Fruit fly (Drosophila melanogaster) whole organism, embryonic: ENCODE data around the gene Kah.
A peak's percentile ranks its signal among the peaks of the same experiment; 100 is the strongest.

Experiments used
- B-H1 ChIP-seq: fragments of 200-800 bp; sonication (Bioruptor generic); IDR thresholded peaks from 3 replicates; pipeline ENCODE4 v1.3.6; 2022; ENCODE audit warnings: missing biosample characterization, missing genetic modification characterization
- Bgb ChIP-seq: fragments of 200-800 bp; sonication (Bioruptor generic); IDR thresholded peaks from 2 replicates; pipeline ENCODE4 v1.3.6; 2022; ENCODE audit warnings: missing biosample characterization, missing genetic modification characterization; ENCODE audit not compliant: partially characterized antibody
- CG1024 ChIP-seq: fragments of 200-800 bp; sonication (Bioruptor generic); IDR thresholded peaks from 2 replicates; pipeline ENCODE4 v1.3.6; 2022; ENCODE audit warnings: missing biosample characterization, missing genetic modification characterization
- CG11723 ChIP-seq: fragments of 200-800 bp; sonication (Bioruptor generic); optimal IDR thresholded peaks from 2 replicates; lab custom pipeline; 2017; ENCODE audit warnings: missing biosample characterization, mild to moderate bottlenecking, missing genetic modification characterization
- CG13296 ChIP-seq: fragments of 200-800 bp; sonication (Bioruptor generic); optimal IDR thresholded peaks from 3 replicates; lab custom pipeline; 2018; ENCODE audit warnings: missing biosample characterization, mild to moderate bottlenecking, missing genetic modification characterization
- CG14860 ChIP-seq: fragments of 200-800 bp; sonication (Bioruptor generic); IDR thresholded peaks from 3 replicates; pipeline ENCODE4 v1.3.6; 2022; ENCODE audit warnings: missing biosample characterization, missing genetic modification characterization; ENCODE audit not compliant: partially characterized antibody
- CG17359 ChIP-seq: fragments of 200-800 bp; sonication (Bioruptor generic); optimal IDR thresholded peaks from 3 replicates; lab custom pipeline; 2018; ENCODE audit warnings: missing biosample characterization, mild to moderate bottlenecking, missing genetic modification characterization, moderate library complexity
- CG17361 ChIP-seq: fragments of 200-800 bp; sonication (Bioruptor generic); IDR thresholded peaks from 3 replicates; pipeline ENCODE4 v1.3.6; 2022; ENCODE audit warnings: missing biosample characterization, missing genetic modification characterization
- CG2116 ChIP-seq: fragments of 200-800 bp; sonication (Bioruptor generic); optimal IDR thresholded peaks from 3 replicates; lab custom pipeline; 2018; ENCODE audit warnings: missing biosample characterization, mild to moderate bottlenecking, missing genetic modification characterization
- CG31224 ChIP-seq: fragments of 200-800 bp; sonication (Bioruptor generic); IDR thresholded peaks from 2 replicates; pipeline ENCODE4 v1.3.6; 2022; ENCODE audit warnings: missing biosample characterization, missing genetic modification characterization
- CG42726 ChIP-seq: fragments of 200-800 bp; sonication (Bioruptor generic); IDR thresholded peaks from 2 replicates; pipeline ENCODE4 v1.3.6; 2022; ENCODE audit warnings: missing biosample characterization, missing genetic modification characterization; ENCODE audit not compliant: partially characterized antibody
- CG4617 ChIP-seq: fragments of 200-800 bp; sonication (Bioruptor generic); optimal IDR thresholded peaks from 3 replicates; lab custom pipeline; 2016; ENCODE audit warnings: missing biosample characterization, missing genetic modification characterization, borderline replicate concordance
- CG6791 ChIP-seq: fragments of 200-800 bp; sonication (Bioruptor generic); IDR thresholded peaks from 3 replicates; pipeline ENCODE4 v1.3.6; 2022; ENCODE audit warnings: missing biosample characterization, missing genetic modification characterization; ENCODE audit not compliant: partially characterized antibody
- CG6813 ChIP-seq: fragments of 200-800 bp; sonication (Bioruptor generic); optimal IDR thresholded peaks from 2 replicates; lab custom pipeline; 2017; ENCODE audit warnings: missing biosample characterization, missing genetic modification characterization, mild to moderate bottlenecking, moderate library complexity, missing genetic modification reagents
- CG8388 ChIP-seq: fragments of 200-800 bp; sonication (Bioruptor generic); optimal IDR thresholded peaks from 2 replicates; lab custom pipeline; 2019; ENCODE audit warnings: missing biosample characterization, mild to moderate bottlenecking, missing genetic modification characterization, moderate library complexity
- CG8478 ChIP-seq: fragments of >200 bp; optimal IDR thresholded peaks from 2 replicates; lab custom pipeline; 2018
- CG9932 ChIP-seq: fragments of 200-800 bp; sonication (Bioruptor generic); IDR thresholded peaks from 2 replicates; pipeline ENCODE4 v1.3.6; 2022; ENCODE audit warnings: missing biosample characterization, missing genetic modification characterization
- D ChIP-seq, 2 experiments: fragments of 200-800 bp in 1 of 2; fragments of >200 bp in 1 of 2; sonication (Bioruptor generic) in 1 of 2; optimal IDR thresholded peaks; 2 replicates in 1 of 2; 3 replicates in 1 of 2; lab custom pipeline; 2017; ENCODE audit warnings: mild to moderate bottlenecking in 1 of 2, missing biosample characterization in 1 of 2, missing genetic modification characterization in 1 of 2, missing genetic modification reagents in 1 of 2
- Dbx ChIP-seq: fragments of 200-800 bp; sonication (Bioruptor generic); IDR thresholded peaks from 3 replicates; pipeline ENCODE4 v1.3.6; 2022; ENCODE audit warnings: missing biosample characterization, missing genetic modification characterization
- Dp ChIP-seq: fragments of 200-800 bp; sonication (Bioruptor generic); optimal IDR thresholded peaks from 2 replicates; lab custom pipeline; 2018; ENCODE audit warnings: missing biosample characterization, mild to moderate bottlenecking, missing genetic modification characterization, moderate library complexity
- HLH54F ChIP-seq: fragments of 200-800 bp; sonication (Bioruptor generic); optimal IDR thresholded peaks from 3 replicates; lab custom pipeline; 2016; ENCODE audit warnings: missing biosample characterization, missing genetic modification characterization
- Hey ChIP-seq: fragments of 200-800 bp; sonication (Bioruptor generic); optimal IDR thresholded peaks from 3 replicates; lab custom pipeline; 2018; ENCODE audit warnings: missing biosample characterization, mild to moderate bottlenecking, missing genetic modification characterization
- Hr39 ChIP-seq: fragments of >200 bp; optimal IDR thresholded peaks from 2 replicates; lab custom pipeline; 2017
- Hsf ChIP-seq: fragments of 200-800 bp; sonication (Bioruptor generic); optimal IDR thresholded peaks from 3 replicates; lab custom pipeline; 2016; ENCODE audit warnings: missing biosample characterization, missing genetic modification characterization
- MESR4 ChIP-seq: fragments of 200-800 bp; sonication (Bioruptor generic); optimal IDR thresholded peaks from 2 replicates; lab custom pipeline; 2018; ENCODE audit warnings: missing biosample characterization, mild to moderate bottlenecking, missing genetic modification characterization, moderate library complexity
- Oaz ChIP-seq: fragments of 200-800 bp; sonication (Bioruptor generic); IDR thresholded peaks from 2 replicates; pipeline ENCODE4 v1.3.6; 2022; ENCODE audit warnings: missing biosample characterization, missing genetic modification characterization
- Opbp ChIP-seq: fragments of 200-800 bp; sonication (Bioruptor generic); IDR thresholded peaks from 3 replicates; pipeline ENCODE4 v1.3.6; 2022; ENCODE audit warnings: missing biosample characterization, missing genetic modification characterization; ENCODE audit not compliant: partially characterized antibody
- Six4 ChIP-seq: fragments of 200-800 bp; sonication (Bioruptor generic); optimal IDR thresholded peaks from 2 replicates; lab custom pipeline; 2016; ENCODE audit warnings: missing biosample characterization, missing genetic modification characterization
- Sry-δ ChIP-seq: fragments of 200-800 bp; sonication (Bioruptor generic); optimal IDR thresholded peaks from 2 replicates; lab custom pipeline; 2016; ENCODE audit warnings: missing biosample characterization, missing genetic modification characterization
- abd-A ChIP-seq: fragments of 200-800 bp; sonication (Bioruptor generic); optimal IDR thresholded peaks from 3 replicates; lab custom pipeline; 2019; ENCODE audit warnings: missing biosample characterization, mild to moderate bottlenecking, missing genetic modification characterization, moderate library complexity
- ac ChIP-seq: fragments of 200-800 bp; sonication (Bioruptor generic); optimal IDR thresholded peaks from 3 replicates; lab custom pipeline; 2017; ENCODE audit warnings: missing biosample characterization, mild to moderate bottlenecking, missing genetic modification characterization
- aop ChIP-seq: fragments of 200-800 bp; sonication (Bioruptor generic); IDR thresholded peaks from 2 replicates; pipeline ENCODE4 v1.3.6; 2022; ENCODE audit warnings: missing biosample characterization, missing genetic modification characterization
- bab2 ChIP-seq: fragments of 200-800 bp; sonication (Bioruptor generic); optimal IDR thresholded peaks from 2 replicates; lab custom pipeline; 2016; ENCODE audit warnings: missing biosample characterization, missing genetic modification characterization
- br ChIP-seq: fragments of >200 bp; optimal IDR thresholded peaks from 2 replicates; lab custom pipeline; 2017
- chinmo ChIP-seq: fragments of 200-800 bp; sonication (Bioruptor generic); IDR thresholded peaks from 4 replicates; pipeline ENCODE4 v1.3.6; 2022; ENCODE audit warnings: missing biosample characterization, missing genetic modification characterization; ENCODE audit not compliant: partially characterized antibody
- da ChIP-seq: fragments of 200-800 bp; sonication (Bioruptor generic); optimal IDR thresholded peaks from 2 replicates; lab custom pipeline; 2016; ENCODE audit warnings: missing biosample characterization, missing genetic modification characterization
- hbn ChIP-seq: fragments of 200-800 bp; sonication (Bioruptor generic); IDR thresholded peaks from 2 replicates; pipeline ENCODE4 v1.3.6; 2022; ENCODE audit warnings: missing biosample characterization, missing genetic modification characterization; ENCODE audit not compliant: partially characterized antibody
- insv ChIP-seq, 2 experiments: fragments of 200-800 bp; sonication (Bioruptor generic); optimal IDR thresholded peaks; 3 replicates each; lab custom pipeline; 2016 to 2018; ENCODE audit warnings: missing biosample characterization in 2 of 2, missing genetic modification characterization in 2 of 2
- klu ChIP-seq: fragments of 200-800 bp; sonication (Bioruptor generic); IDR thresholded peaks from 2 replicates; pipeline ENCODE4 v1.3.6; 2022; ENCODE audit warnings: missing biosample characterization, missing genetic modification characterization
- kni ChIP-seq: fragments of 200-800 bp; sonication (Bioruptor generic); optimal IDR thresholded peaks from 3 replicates; lab custom pipeline; 2017; ENCODE audit warnings: mild to moderate bottlenecking, missing biosample characterization, missing genetic modification reagents, missing genetic modification characterization
- luna ChIP-seq: fragments of 200-800 bp; sonication (Bioruptor generic); optimal IDR thresholded peaks from 2 replicates; lab custom pipeline; 2016; ENCODE audit warnings: missing biosample characterization, missing genetic modification characterization
- org-1 ChIP-seq: fragments of 200-800 bp; sonication (Bioruptor generic); optimal IDR thresholded peaks from 2 replicates; lab custom pipeline; 2017; ENCODE audit warnings: missing biosample characterization, missing genetic modification characterization
- peb ChIP-seq: fragments of 200-800 bp; sonication (Bioruptor generic); IDR thresholded peaks from 2 replicates; pipeline ENCODE4 v1.3.6; 2022; ENCODE audit warnings: missing biosample characterization, missing genetic modification characterization
- ranshi ChIP-seq: fragments of 200-800 bp; sonication (Bioruptor generic); IDR thresholded peaks from 2 replicates; pipeline ENCODE4 v1.3.6; 2022; ENCODE audit warnings: missing biosample characterization, missing genetic modification characterization
- rib ChIP-seq: fragments of 200-800 bp; sonication (Bioruptor generic); IDR thresholded peaks from 2 replicates; pipeline ENCODE4 v1.3.6; 2022; ENCODE audit warnings: missing biosample characterization, missing genetic modification characterization
- run ChIP-seq: fragments of 200-800 bp; sonication (Bioruptor generic); optimal IDR thresholded peaks from 3 replicates; lab custom pipeline; 2018; ENCODE audit warnings: missing biosample characterization, mild to moderate bottlenecking, missing genetic modification characterization
- sna ChIP-seq: fragments of 200-800 bp; sonication (Bioruptor generic); IDR thresholded peaks from 2 replicates; pipeline ENCODE4 v1.3.6; 2022; ENCODE audit warnings: missing biosample characterization, missing genetic modification characterization; ENCODE audit not compliant: partially characterized antibody
- so ChIP-seq: fragments of 200-800 bp; sonication (Bioruptor generic); IDR thresholded peaks from 3 replicates; pipeline ENCODE4 v1.3.6; 2022; ENCODE audit warnings: missing biosample characterization, missing genetic modification characterization
- tll ChIP-seq, 2 experiments: fragments of 200-800 bp in 1 of 2; fragments of >200 bp in 1 of 2; sonication (Bioruptor generic) in 1 of 2; optimal IDR thresholded peaks; 2 replicates each; lab custom pipeline; 2017 to 2019; ENCODE audit warnings: missing biosample characterization in 2 of 2, missing genetic modification characterization in 2 of 2, mild to moderate bottlenecking in 1 of 2, moderate library complexity in 1 of 2
- twi ChIP-seq: fragments of 200-800 bp; optimal IDR thresholded peaks from 2 replicates; lab custom pipeline; 2019; ENCODE audit warnings: missing biosample characterization, mild to moderate bottlenecking, missing genetic modification characterization, moderate library complexity
- unc-4 ChIP-seq: fragments of 200-800 bp; sonication (Bioruptor generic); IDR thresholded peaks from 2 replicates; pipeline ENCODE4 v1.3.6; 2022; ENCODE audit warnings: missing biosample characterization, missing genetic modification characterization; ENCODE audit not compliant: partially characterized antibody

Gene Kah

DNA sequence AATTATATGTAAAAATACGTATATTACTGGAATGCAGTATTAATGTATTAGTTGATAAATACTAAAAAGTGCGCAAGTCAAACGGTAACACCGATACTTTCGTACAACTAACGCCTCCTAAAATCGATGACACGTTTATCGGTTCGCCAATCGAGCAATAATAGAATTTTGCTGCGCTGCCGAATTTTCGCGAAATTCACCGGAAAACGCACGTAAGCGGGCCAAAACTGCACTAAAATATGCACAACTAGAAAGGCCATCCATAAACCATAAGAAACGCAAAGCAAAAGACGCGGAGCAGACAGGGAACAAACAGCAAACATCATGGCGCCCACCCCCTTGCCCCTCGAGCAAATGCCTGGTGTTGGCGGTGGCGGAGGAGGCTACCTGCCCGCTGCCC, 4.0 kb upstream of the Kah start, which contains the start of gene MED14 (continued):
- TF ChIP-seq sna (GFP tag; lab: Robert Waterston, UW) (peak; percentile 47; the same call in 1 of the 2 replicates), Hsf (GFP tag; lab: Kevin White, UChicago) (no peak), Dbx (no peak), CG9932 (GFP tag; lab: Robert Waterston, UW) (no peak), run (tag; lab: Kevin White, UChicago) (no peak), Bgb (GFP tag; lab: Robert Waterston, UW) (peak; percentile 70), CG11723 (GFP tag; lab: Kevin White, UChicago) (no peak), CG31224 (GFP tag; lab: Robert Waterston, UW) (no peak), tll (GFP tag; optimal IDR thresholded peaks at IDR 0.05; lab: Kevin White, UChicago) (no peak), CG2116 (peak; percentile 64), CG6813 (GFP tag; lab: Kevin White, UChicago) (no peak), twi (tag; lab: Kevin White, UChicago) (no peak), da (GFP tag; lab: Kevin White, UChicago) (no peak), CG17359 (tag; lab: Kevin White, UChicago) (no peak), Hey (tag; lab: Kevin White, UChicago) (no peak), CG8478 (lab: Kevin White, UChicago) (no peak), ranshi (GFP tag; lab: Robert Waterston, UW) (no peak), B-H1 (GFP tag; lab: Robert Waterston, UW) (no peak), MESR4 (GFP tag; lab: Kevin White, UChicago) (peak; percentile 89), CG1024 (GFP tag; lab: Robert Waterston, UW) (no peak), luna (GFP tag; lab: Kevin White, UChicago) (no peak), so (GFP tag; lab: Robert Waterston, UW) (no peak), chinmo (GFP tag; lab: Robert Waterston, UW) (peak; percentile 54; the same call in 1 of the 4 replicates), CG6791 (GFP tag; lab: Robert Waterston, UW) (peak; percentile 70), aop (GFP tag; lab: Robert Waterston, UW) (no peak), rib (GFP tag; lab: Robert Waterston, UW) (peak; percentile 50), Oaz (GFP tag; lab: Robert Waterston, UW) (no peak), CG42726 (GFP tag; lab: Robert Waterston, UW) (peak; percentile 76), abd-A (tag; lab: Kevin White, UChicago) (no peak), insv (GFP tag; optimal IDR thresholded peaks at IDR 0.05; lab: Kevin White, UChicago) (no peak), CG4617 (GFP tag; lab: Kevin White, UChicago) (peak; percentile 89), hbn (GFP tag; lab: Robert Waterston, UW) (peak; percentile 51), CG17361 (no peak), peb (GFP tag; lab: Robert Waterston, UW) (no peak), bab2 (GFP tag; lab: Kevin White, UChicago) (no peak), Six4 (GFP tag; lab: Kevin White, UChicago) (no peak), org-1 (no peak), Sry-δ (GFP tag; lab: Kevin White, UChicago) (peak; percentile 35), kni (no peak), Opbp (GFP tag; lab: Robert Waterston, UW) (peak; percentile 78; the same call in 2 of the 3 replicates), CG14860 (GFP tag; lab: Robert Waterston, UW) (peak; percentile 54), unc-4 (peak; percentile 70), ac (GFP tag; lab: Kevin White, UChicago) (no peak), Hr39 (lab: Kevin White, UChicago) (no peak), CG13296 (GFP tag; lab: Kevin White, UChicago) (no peak), klu (GFP tag; lab: Robert Waterston, UW) (no peak), br (lab: Kevin White, UChicago) (no peak), D (optimal IDR thresholded peaks at IDR 0.05; lab: Kevin White, UChicago) (no peak), D (GFP tag; optimal IDR thresholded peaks at IDR 0.05; lab: Kevin White, UChicago) (no peak), HLH54F (GFP tag; lab: Kevin White, UChicago) (no peak), Dp (GFP tag; lab: Kevin White, UChicago) (peak; percentile 76), CG8388 (GFP tag; lab: Kevin White, UChicago) (no peak)
